Worm (Caenorhabditis elegans): ENCODE measurements around the gene F53F8.5.

- no peak for TF ChIP-seq tra-4 (tag; optimal IDR thresholded peaks at IDR 0.05)
- no peak for TF ChIP-seq tbx-37 (GFP tag; conservative IDR thresholded peaks at IDR 0.05)
- no peak for TF ChIP-seq ama-1 (optimal IDR thresholded peaks at IDR 0.05)
These were observed 40.5 kb upstream of the F53F8.5 start, which contains the start of gene dnj-25 for ce11 chrV:20744290-20744837.
